Worm (Caenorhabditis elegans) whole organism, midembryonic: Measurements from ENCODE around the gene B0250.7.

ENCODE experiments used
- cog-1 ChIP-seq: sonication (generic microtip); optimal IDR thresholded peaks from 2 replicates; lab custom pipeline; 2016; ENCODE audit warnings: missing genetic modification characterization, missing compliant biosample characterization
- flt-1 ChIP-seq: fragments of 200-800 bp; sonication (Bioruptor generic); IDR thresholded peaks from 2 replicates; pipeline ENCODE4 v1.3.6; 2022; ENCODE audit warnings: missing genetic modification characterization, missing compliant biosample characterization
- tab-1 ChIP-seq: fragments of 200-800 bp; sonication (Bioruptor generic); IDR thresholded peaks from 2 replicates; pipeline ENCODE4 v1.3.6; 2022; ENCODE audit warnings: missing genetic modification characterization, missing compliant biosample characterization
- ztf-23 ChIP-seq: fragments of 200-800 bp; sonication (Bioruptor generic); IDR thresholded peaks from 2 replicates; pipeline ENCODE4 v1.3.6; 2022; ENCODE audit warnings: missing genetic modification reagents, missing genetic modification characterization, missing compliant biosample characterization
- ztf-29 ChIP-seq: fragments of 200-800 bp; sonication (Bioruptor generic); IDR thresholded peaks from 2 replicates; pipeline ENCODE4 v1.3.6; 2022; ENCODE audit warnings: missing genetic modification reagents, missing genetic modification characterization, missing compliant biosample characterization

DNA sequence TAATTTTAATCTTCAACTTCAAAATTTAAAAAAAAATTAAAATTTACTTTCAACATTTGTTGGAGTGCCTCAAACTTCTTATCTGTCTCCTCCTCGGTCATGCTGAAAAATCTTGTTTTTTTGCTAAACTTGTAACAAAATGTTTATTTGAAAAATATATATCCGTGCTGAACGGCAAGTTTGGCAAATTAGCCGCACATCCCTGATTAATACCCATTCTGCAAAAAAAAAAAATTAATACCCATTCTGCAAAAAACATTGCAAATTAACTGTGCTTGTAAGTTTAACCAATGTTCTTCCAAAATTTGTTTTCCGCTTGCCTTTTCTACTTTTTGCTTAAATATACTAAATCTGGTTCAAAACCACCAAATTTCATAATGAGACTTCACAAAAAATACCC lies 22.8 kb downstream of the B0250.7 start, which contains the start of gene F48F5.6:
- TF ChIP-seq cog-1 (tag; lab: Kevin White, UChicago) (no peak), flt-1 (GFP tag; lab: Robert Waterston, UW) (no peak), ztf-23 (GFP tag; lab: Robert Waterston, UW) (no peak), ztf-29 (no peak), tab-1 (no peak)
